Worm (Caenorhabditis elegans) whole organism, mixed stage, embryonic: Measurements from ENCODE around the gene nhr-170.

Experiments used
- M03D4.4 ChIP-seq: sonication (generic microtip); optimal IDR thresholded peaks from 2 replicates; lab custom pipeline; 2017; ENCODE audit warnings: mild to moderate bottlenecking, missing genetic modification characterization, missing compliant biosample characterization
- bed-3 ChIP-seq: fragments of 200-800 bp; sonication (Bioruptor generic); optimal IDR thresholded peaks from 3 replicates; lab custom pipeline; 2018; ENCODE audit warnings: mild to moderate bottlenecking, missing genetic modification characterization, moderate library complexity, missing compliant biosample characterization
- blmp-1 ChIP-seq: fragments of 150-350 bp; optimal IDR thresholded peaks from 2 replicates; lab custom pipeline; 2014; ENCODE audit warnings: missing biosample characterization, missing genetic modification characterization
- ceh-39 ChIP-seq: fragments of 150-350 bp; optimal IDR thresholded peaks from 2 replicates; lab custom pipeline; 2014; ENCODE audit warnings: missing biosample characterization, missing genetic modification characterization
- ceh-43 ChIP-seq: fragments of 200-800 bp; sonication (Bioruptor generic); optimal IDR thresholded peaks from 2 replicates; lab custom pipeline; 2018; ENCODE audit warnings: mild to moderate bottlenecking, missing genetic modification characterization, moderate library complexity, missing compliant biosample characterization
- ceh-83 ChIP-seq: fragments of 200-800 bp; sonication (Bioruptor generic); optimal IDR thresholded peaks from 2 replicates; lab custom pipeline; 2018; ENCODE audit warnings: mild to moderate bottlenecking, missing genetic modification characterization, missing compliant biosample characterization
- ces-1 ChIP-seq: fragments of 150-350 bp; optimal IDR thresholded peaks from 2 replicates; lab custom pipeline; 2014; ENCODE audit warnings: missing biosample characterization, missing genetic modification reagents, missing genetic modification characterization
- cnd-1 ChIP-seq: fragments of 200-800 bp; sonication (Bioruptor generic); optimal IDR thresholded peaks from 2 replicates; lab custom pipeline; 2018; ENCODE audit warnings: mild to moderate bottlenecking, missing genetic modification characterization, missing compliant biosample characterization
- drap-1 ChIP-seq: fragments of 200-800 bp; sonication (Bioruptor generic); optimal IDR thresholded peaks from 3 replicates; lab custom pipeline; 2018; ENCODE audit warnings: mild to moderate bottlenecking, missing genetic modification characterization, missing compliant biosample characterization
- elt-1 ChIP-seq: sonication (generic microtip); optimal IDR thresholded peaks from 2 replicates; lab custom pipeline; 2017; ENCODE audit warnings: missing genetic modification characterization, mild to moderate bottlenecking, missing compliant biosample characterization, antibody characterized with exemption, moderate library complexity, borderline replicate concordance; ENCODE audit not compliant: insufficient read depth
- elt-3 ChIP-seq: fragments of 150-350 bp; optimal IDR thresholded peaks from 2 replicates; lab custom pipeline; 2014; ENCODE audit warnings: missing biosample characterization, missing genetic modification characterization
- flh-1 ChIP-seq: fragments of 200-800 bp; sonication (Bioruptor generic); optimal IDR thresholded peaks from 2 replicates; lab custom pipeline; 2018; ENCODE audit warnings: mild to moderate bottlenecking, missing genetic modification characterization, moderate library complexity, missing compliant biosample characterization
- ham-2 ChIP-seq: fragments of 200-800 bp; sonication (Bioruptor generic); optimal IDR thresholded peaks from 2 replicates; lab custom pipeline; 2018; ENCODE audit warnings: mild to moderate bottlenecking, missing genetic modification characterization, missing compliant biosample characterization
- hlh-1 ChIP-seq: fragments of 150-350 bp; optimal IDR thresholded peaks from 2 replicates; lab custom pipeline; 2014; ENCODE audit warnings: missing biosample characterization, missing genetic modification reagents, missing genetic modification characterization
- lin-13 ChIP-seq: fragments of 150-350 bp; optimal IDR thresholded peaks from 2 replicates; lab custom pipeline; 2014; ENCODE audit warnings: missing biosample characterization, missing genetic modification characterization
- lin-32 ChIP-seq: fragments of 200-800 bp; sonication (Bioruptor generic); optimal IDR thresholded peaks from 2 replicates; lab custom pipeline; 2018; ENCODE audit warnings: mild to moderate bottlenecking, missing genetic modification characterization, missing compliant biosample characterization
- lsy-2 ChIP-seq: fragments of 150-350 bp; optimal IDR thresholded peaks from 2 replicates; lab custom pipeline; 2014; ENCODE audit warnings: missing biosample characterization, missing genetic modification characterization
- mab-5 ChIP-seq: fragments of 150-350 bp; optimal IDR thresholded peaks from 2 replicates; lab custom pipeline; 2014; ENCODE audit warnings: missing biosample characterization, missing genetic modification characterization
- mep-1 ChIP-seq: fragments of 150-350 bp; optimal IDR thresholded peaks from 2 replicates; lab custom pipeline; 2017; ENCODE audit warnings: missing biosample characterization, missing genetic modification reagents, missing genetic modification characterization, inconsistent platforms
- mls-2 ChIP-seq: sonication (generic microtip); optimal IDR thresholded peaks from 2 replicates; lab custom pipeline; 2016; ENCODE audit warnings: mild to moderate bottlenecking, missing genetic modification characterization, moderate library complexity, missing compliant biosample characterization
- nhr-12 ChIP-seq: fragments of 150-350 bp; optimal IDR thresholded peaks from 2 replicates; lab custom pipeline; 2014; ENCODE audit warnings: missing biosample characterization, missing genetic modification characterization
- nhr-2 ChIP-seq: fragments of 150-350 bp; optimal IDR thresholded peaks from 2 replicates; lab custom pipeline; 2014; ENCODE audit warnings: missing biosample characterization, missing genetic modification characterization
- nhr-237 ChIP-seq: fragments of 150-350 bp; optimal IDR thresholded peaks from 2 replicates; lab custom pipeline; 2014; ENCODE audit warnings: missing biosample characterization, missing genetic modification characterization
- nhr-28 ChIP-seq: fragments of 150-350 bp; optimal IDR thresholded peaks from 2 replicates; lab custom pipeline; 2014; ENCODE audit warnings: missing biosample characterization, missing genetic modification characterization
- nhr-76 ChIP-seq: sonication (generic microtip); optimal IDR thresholded peaks from 2 replicates; lab custom pipeline; 2017; ENCODE audit warnings: missing biosample characterization, missing genetic modification characterization
- pha-4 ChIP-seq: fragments of 150-350 bp; optimal IDR thresholded peaks from 2 replicates; lab custom pipeline; 2018; ENCODE audit warnings: missing biosample characterization, missing genetic modification reagents, missing genetic modification characterization
- sem-2 ChIP-seq: fragments of 200-800 bp; sonication (Bioruptor generic); optimal IDR thresholded peaks from 2 replicates; lab custom pipeline; 2018; ENCODE audit warnings: mild to moderate bottlenecking, missing genetic modification characterization, missing compliant biosample characterization
- snpc-4 ChIP-seq: fragments of 150-350 bp; optimal IDR thresholded peaks from 2 replicates; lab custom pipeline; 2014; ENCODE audit warnings: missing biosample characterization, missing genetic modification characterization
- sptf-1 ChIP-seq: sonication (generic microtip); optimal IDR thresholded peaks from 2 replicates; lab custom pipeline; 2017; ENCODE audit warnings: mild to moderate bottlenecking, missing genetic modification characterization, moderate library complexity, missing compliant biosample characterization
- tbx-8 ChIP-seq: fragments of 200-800 bp; sonication (Bioruptor generic); optimal IDR thresholded peaks from 2 replicates; lab custom pipeline; 2018; ENCODE audit warnings: mild to moderate bottlenecking, missing genetic modification characterization, moderate library complexity, missing compliant biosample characterization
- unc-120 ChIP-seq: sonication (generic microtip); optimal IDR thresholded peaks from 2 replicates; lab custom pipeline; 2017; ENCODE audit warnings: missing genetic modification characterization, missing compliant biosample characterization; ENCODE audit not compliant: poor library complexity, severe bottlenecking
- unc-39 ChIP-seq: fragments of 150-350 bp; optimal IDR thresholded peaks from 2 replicates; lab custom pipeline; 2014; ENCODE audit warnings: missing biosample characterization, missing genetic modification characterization
- unc-62 ChIP-seq: fragments of 150-350 bp; optimal IDR thresholded peaks from 2 replicates; lab custom pipeline; 2014; ENCODE audit warnings: missing biosample characterization, missing genetic modification reagents, missing genetic modification characterization
- zip-8 ChIP-seq: fragments of 150-350 bp; optimal IDR thresholded peaks from 2 replicates; lab custom pipeline; 2014; ENCODE audit warnings: missing biosample characterization, missing genetic modification characterization
- ztf-11 ChIP-seq: fragments of 150-350 bp; optimal IDR thresholded peaks from 2 replicates; lab custom pipeline; 2014; ENCODE audit warnings: missing biosample characterization, missing genetic modification characterization

Gene nhr-170

ce11 chrV:18811360-18811759 lies 10.7 kb upstream of the nhr-170 start, which contains the start of gene C54E10.7:
Gene C54E10.7, plus strand, starts transcription at chrV:18811660.
- TF ChIP-seq ztf-11 (tag; lab: Kevin White, UChicago) (no peak), unc-120 (tag; lab: Kevin White, UChicago) (no peak), nhr-28 (tag; lab: Kevin White, UChicago) (no peak), elt-1 (tag; lab: Kevin White, UChicago) (no peak), flh-1 (GFP tag; lab: Kevin White, UChicago) (no peak), mls-2 (tag; lab: Kevin White, UChicago) (no peak), pha-4 (no peak), M03D4.4 (tag; lab: Kevin White, UChicago) (no peak), unc-39 (no peak)
- TF ChIP-seq, all 35 proteins: peak for 0

ce11 chrV:18810705-18811104 lies 10.1 kb upstream of the nhr-170 start, which contains the start of gene C54E10.3:
Gene C54E10.3, plus strand, starts transcription at chrV:18811005.
- TF ChIP-seq lsy-2 (tag; lab: Kevin White, UChicago) (no peak), mep-1 (tag; lab: Kevin White, UChicago) (no peak), ceh-83 (no peak), nhr-28 (tag; lab: Kevin White, UChicago) (no peak), sem-2 (GFP tag; lab: Kevin White, UChicago) (no peak), unc-120 (tag; lab: Kevin White, UChicago) (no peak), mab-5 (tag; lab: Kevin White, UChicago) (no peak), lin-32 (no peak), sptf-1 (tag; lab: Kevin White, UChicago) (no peak), ceh-39 (tag; lab: Kevin White, UChicago) (no peak), mls-2 (tag; lab: Kevin White, UChicago) (no peak), M03D4.4 (tag; lab: Kevin White, UChicago) (no peak), elt-3 (tag; lab: Kevin White, UChicago) (no peak), nhr-76 (no peak)
- TF ChIP-seq, all 35 proteins: peak for 0

ce11 chrV:18808621-18809020 lies 8.0 kb upstream of the nhr-170 start, which contains the start of gene C54E10.6:
Gene C54E10.6, minus strand, starts transcription at chrV:18808729.
- TF ChIP-seq blmp-1 (no peak), nhr-28 (tag; lab: Kevin White, UChicago) (no peak), bed-3 (GFP tag; lab: Kevin White, UChicago) (no peak), lin-32 (peak; percentile 73), cnd-1 (tag; lab: Kevin White, UChicago) (peak; percentile 80), ztf-11 (tag; lab: Kevin White, UChicago) (no peak), hlh-1 (peak; percentile 95), lin-13 (tag; lab: Kevin White, UChicago) (no peak), nhr-76 (no peak), zip-8 (tag; lab: Kevin White, UChicago) (no peak), snpc-4 (tag; lab: Kevin White, UChicago) (no peak), nhr-12 (tag; lab: Kevin White, UChicago) (no peak), M03D4.4 (tag; lab: Kevin White, UChicago) (no peak), unc-62 (GFP tag; lab: Kevin White, UChicago) (peak; percentile 23), mab-5 (tag; lab: Kevin White, UChicago) (no peak), ceh-83 (no peak), ceh-43 (GFP tag; lab: Kevin White, UChicago) (no peak), tbx-8 (GFP tag; lab: Kevin White, UChicago) (no peak), nhr-2 (tag; lab: Kevin White, UChicago) (no peak), ceh-39 (tag; lab: Kevin White, UChicago) (no peak), mls-2 (tag; lab: Kevin White, UChicago) (no peak), ces-1 (GFP tag; lab: Kevin White, UChicago) (peak; percentile 96), unc-39 (no peak), elt-1 (tag; lab: Kevin White, UChicago) (no peak), sptf-1 (tag; lab: Kevin White, UChicago) (no peak), flh-1 (GFP tag; lab: Kevin White, UChicago) (no peak), elt-3 (tag; lab: Kevin White, UChicago) (no peak), unc-120 (tag; lab: Kevin White, UChicago) (peak; percentile 12), nhr-237 (tag; lab: Kevin White, UChicago) (no peak), ham-2 (no peak), mep-1 (tag; lab: Kevin White, UChicago) (peak; percentile 10), lsy-2 (tag; lab: Kevin White, UChicago) (no peak), pha-4 (no peak), sem-2 (GFP tag; lab: Kevin White, UChicago) (no peak), drap-1 (GFP tag; lab: Kevin White, UChicago) (no peak)
